Worm (Caenorhabditis elegans) whole organism, L4 larva: ENCODE measurements around the gene ZK84.4.

Experiments
- D1046.2 ChIP-seq: fragments of 200-800 bp; sonication (Bioruptor generic); IDR thresholded peaks from 2 replicates; pipeline ENCODE4 v1.3.6; 2022; ENCODE audit warnings: missing genetic modification characterization, missing compliant biosample characterization
- F10B5.3 ChIP-seq: sonication (generic microtip); optimal IDR thresholded peaks from 2 replicates; lab custom pipeline; 2016; ENCODE audit warnings: mild to moderate bottlenecking, missing genetic modification characterization, missing compliant biosample characterization
- F37D6.2 ChIP-seq: sonication (generic microtip); optimal IDR thresholded peaks from 2 replicates; lab custom pipeline; 2016; ENCODE audit warnings: mild to moderate bottlenecking, missing genetic modification characterization, missing compliant biosample characterization
- aha-1 ChIP-seq: fragments of 150-350 bp; peaks from one replicate; lab custom pipeline; 2014; ENCODE audit warnings: missing biosample characterization, missing genetic modification characterization
- ceh-82 ChIP-seq: sonication (generic microtip); optimal IDR thresholded peaks from 2 replicates; lab custom pipeline; 2017; ENCODE audit warnings: missing biosample characterization, missing genetic modification characterization
- cey-2 ChIP-seq: sonication (generic microtip); optimal IDR thresholded peaks from 3 replicates; lab custom pipeline; 2017; ENCODE audit warnings: missing genetic modification characterization, mild to moderate bottlenecking, missing compliant biosample characterization, antibody characterized with exemption, borderline replicate concordance; ENCODE audit not compliant: insufficient read depth
- daf-16 ChIP-seq, 3 experiments: sonication (generic microtip); optimal IDR thresholded peaks; 2 replicates each; lab custom pipeline; 2016 to 2017; ENCODE audit warnings: missing genetic modification characterization in 3 of 3, missing genetic modification reagents in 3 of 3, mild to moderate bottlenecking in 2 of 3, missing compliant biosample characterization in 2 of 3, missing biosample characterization in 1 of 3, moderate library complexity in 1 of 3
- daf-19 ChIP-seq: fragments of 200-800 bp; sonication (Bioruptor generic); conservative IDR thresholded peaks from 2 replicates; pipeline ENCODE4 v1.3.6; 2022; ENCODE audit warnings: missing genetic modification characterization, missing compliant biosample characterization
- dmd-6 ChIP-seq: fragments of 200-800 bp; sonication (Bioruptor generic); IDR thresholded peaks from 2 replicates; pipeline ENCODE4 v1.3.6; 2022; ENCODE audit warnings: missing genetic modification reagents, missing genetic modification characterization, missing compliant biosample characterization
- dmd-9 ChIP-seq: fragments of 200-800 bp; sonication (Bioruptor generic); IDR thresholded peaks from 2 replicates; pipeline ENCODE4 v1.3.6; 2022; ENCODE audit warnings: missing genetic modification reagents, missing genetic modification characterization, missing compliant biosample characterization
- dve-1 ChIP-seq: sonication (generic microtip); optimal IDR thresholded peaks from 2 replicates; lab custom pipeline; 2017; ENCODE audit warnings: antibody characterized with exemption, mild to moderate bottlenecking, missing genetic modification characterization, missing compliant biosample characterization; ENCODE audit not compliant: insufficient read depth
- hif-1 ChIP-seq, 2 experiments: sonication (generic microtip); optimal IDR thresholded peaks; 2 replicates each; lab custom pipeline; 2016 to 2017; ENCODE audit warnings: missing compliant biosample characterization in 2 of 2, missing genetic modification characterization in 2 of 2, missing genetic modification reagents in 2 of 2, missing genotype in 2 of 2, mild to moderate bottlenecking in 1 of 2
- hlh-11 ChIP-seq: fragments of 200-800 bp; sonication (Bioruptor generic); optimal IDR thresholded peaks from 2 replicates; lab custom pipeline; 2018; ENCODE audit warnings: mild to moderate bottlenecking, missing genetic modification characterization, missing compliant biosample characterization
- jun-1 ChIP-seq: fragments of 150-350 bp; optimal IDR thresholded peaks from 2 replicates; lab custom pipeline; 2014; ENCODE audit warnings: missing biosample characterization, missing genetic modification reagents, missing genetic modification characterization
- lin-1 ChIP-seq: fragments of 200-800 bp; sonication (Bioruptor generic); IDR thresholded peaks from 2 replicates; pipeline ENCODE4 v1.3.6; 2022; ENCODE audit warnings: missing genetic modification reagents, missing genetic modification characterization, missing compliant biosample characterization
- lin-15B ChIP-seq: fragments of 150-350 bp; sonication (generic microtip); optimal IDR thresholded peaks from 3 replicates; lab custom pipeline; 2014; ENCODE audit warnings: missing biosample characterization, missing genetic modification characterization
- mes-2 ChIP-seq: sonication (generic microtip); optimal IDR thresholded peaks from 2 replicates; lab custom pipeline; 2016; ENCODE audit warnings: missing genotype, mild to moderate bottlenecking, missing genetic modification characterization, missing compliant biosample characterization; ENCODE audit not compliant: poor library complexity, severe bottlenecking
- nhr-102 ChIP-seq: sonication (generic microtip); optimal IDR thresholded peaks from 2 replicates; lab custom pipeline; 2016; ENCODE audit warnings: mild to moderate bottlenecking, missing genetic modification characterization, moderate library complexity, missing compliant biosample characterization
- nhr-11 ChIP-seq: fragments of 150-350 bp; optimal IDR thresholded peaks from 2 replicates; lab custom pipeline; 2014; ENCODE audit warnings: missing biosample characterization, missing genetic modification characterization
- nhr-237 ChIP-seq: sonication (generic microtip); optimal IDR thresholded peaks from 2 replicates; lab custom pipeline; 2017; ENCODE audit warnings: missing biosample characterization, missing genetic modification characterization
- nhr-28 ChIP-seq: fragments of 150-350 bp; optimal IDR thresholded peaks from 2 replicates; lab custom pipeline; 2014; ENCODE audit warnings: missing biosample characterization, missing genetic modification characterization
- nhr-6 ChIP-seq: fragments of 150-350 bp; optimal IDR thresholded peaks from 2 replicates; lab custom pipeline; 2014; ENCODE audit warnings: missing biosample characterization, missing genetic modification characterization
- pha-4 ChIP-seq, 2 experiments: fragments of 150-350 bp in 1 of 2; fragments of 200-800 bp in 1 of 2; sonication (Bioruptor generic) in 1 of 2; IDR thresholded peaks in 1 of 2; optimal IDR thresholded peaks in 1 of 2; 2 replicates each; pipeline versions ENCODE4 v1.3.6 to Lab custom; 2014 to 2022; ENCODE audit warnings: missing genetic modification characterization in 2 of 2, missing genetic modification reagents in 2 of 2, missing biosample characterization in 1 of 2, missing compliant biosample characterization in 1 of 2
- php-3 ChIP-seq: fragments of 200-800 bp; sonication (Bioruptor generic); IDR thresholded peaks from 2 replicates; pipeline ENCODE4 v1.3.6; 2022; ENCODE audit warnings: missing genetic modification reagents, missing genetic modification characterization, missing compliant biosample characterization
- pqm-1 ChIP-seq: sonication (generic microtip); optimal IDR thresholded peaks from 2 replicates; lab custom pipeline; 2017; ENCODE audit warnings: missing biosample characterization, missing genetic modification characterization
- set-16 ChIP-seq: fragments of 200-800 bp; sonication (Bioruptor generic); IDR thresholded peaks from 2 replicates; pipeline ENCODE4 v1.3.6; 2022; ENCODE audit warnings: missing genetic modification reagents, missing genetic modification characterization, missing compliant biosample characterization
- spr-3 ChIP-seq: fragments of 200-800 bp; sonication (Bioruptor generic); optimal IDR thresholded peaks from 2 replicates; lab custom pipeline; 2018; ENCODE audit warnings: mild to moderate bottlenecking, missing genetic modification characterization, missing compliant biosample characterization
- tag-97 ChIP-seq: fragments of 200-800 bp; sonication (Bioruptor generic); IDR thresholded peaks from 2 replicates; pipeline ENCODE4 v1.3.6; 2022; ENCODE audit warnings: missing genetic modification characterization, missing compliant biosample characterization
- tra-1 ChIP-seq: fragments of 200-800 bp; sonication (Bioruptor generic); IDR thresholded peaks from 2 replicates; pipeline ENCODE4 v1.3.6; 2022; ENCODE audit warnings: missing genetic modification reagents, missing genetic modification characterization, missing compliant biosample characterization
- vab-7 ChIP-seq: fragments of 200-800 bp; sonication (Bioruptor generic); IDR thresholded peaks from 2 replicates; pipeline ENCODE4 v1.3.6; 2022; ENCODE audit warnings: missing genetic modification reagents, missing genetic modification characterization, missing compliant biosample characterization

Gene ZK84.4

DNA sequence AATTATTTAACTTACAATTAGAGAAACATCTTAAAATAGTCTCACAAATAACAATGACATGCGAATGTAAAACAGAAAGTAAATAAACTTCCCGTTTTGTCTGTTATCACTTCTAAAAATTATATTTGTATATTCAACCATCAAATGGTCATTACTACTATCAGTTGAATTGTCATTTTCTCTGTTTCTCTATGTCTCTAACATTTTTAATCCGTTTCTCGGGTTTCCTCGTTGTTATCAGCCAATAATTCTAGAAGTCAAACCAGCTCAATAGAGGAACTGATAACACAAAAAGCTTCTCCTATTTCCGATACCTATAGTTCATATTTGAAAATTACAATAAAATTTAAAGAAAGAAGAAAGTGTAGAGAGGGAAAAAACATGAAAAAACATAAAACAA lies 17.9 kb upstream of the ZK84.4 start (continued):
- TF ChIP-seq nhr-6 (tag; lab: Kevin White, UChicago): no peak
- peak; percentile 74 for TF ChIP-seq aha-1 (tag; lab: Kevin White, UChicago)
- TF ChIP-seq hif-1 (tag; optimal IDR thresholded peaks at IDR 0.05; lab: Kevin White, UChicago): peak in 1 of 2 experiments; percentile 10

DNA sequence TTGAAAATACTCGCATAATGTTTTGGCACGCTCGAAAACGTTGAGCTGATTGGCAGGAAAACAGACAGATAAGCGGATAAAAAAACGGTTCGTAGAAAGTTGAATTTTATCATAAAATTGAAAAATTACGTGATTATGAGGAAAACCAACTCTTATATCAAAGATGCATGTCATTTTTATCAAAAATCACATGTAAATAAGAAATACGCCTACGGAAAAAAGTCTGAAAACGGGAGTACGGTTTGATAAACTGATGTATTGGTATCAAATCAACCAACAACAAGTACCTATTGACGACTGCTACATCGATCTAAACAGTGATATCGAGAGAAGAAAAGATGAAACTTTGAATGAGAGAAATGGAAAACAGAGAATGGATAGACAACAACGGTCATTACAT lies 16.9 kb upstream of the ZK84.4 start:
- TF ChIP-seq F37D6.2 (tag; lab: Kevin White, UChicago) (no peak), nhr-102 (peak; percentile 7), nhr-28 (tag; lab: Kevin White, UChicago) (peak; percentile 32), hif-1 (tag; optimal IDR thresholded peaks at IDR 0.05; lab: Kevin White, UChicago) (peak in 1 of 2 experiments; percentile 63), F10B5.3 (no peak), hlh-11 (tag; lab: Kevin White, UChicago) (peak; percentile 64), lin-15B (tag; lab: Kevin White, UChicago) (no peak), daf-16 (GFP tag; optimal IDR thresholded peaks at IDR 0.05; lab: Kevin White, UChicago) (no peak), daf-16 (tag; optimal IDR thresholded peaks at IDR 0.05; lab: Kevin White, UChicago) (peak; percentile 99), php-3 (GFP tag; lab: Robert Waterston, UW) (0 out of 2 replicates have a peak, but pooled peaks have one; percentile 25), pqm-1 (peak; percentile 46), tra-1 (GFP tag; lab: Robert Waterston, UW) (0 out of 2 replicates have a peak, but pooled peaks have one; percentile 34), dve-1 (tag; lab: Kevin White, UChicago) (peak; percentile 59), dmd-6 (GFP tag; lab: Robert Waterston, UW) (peak; percentile 69)

DNA sequence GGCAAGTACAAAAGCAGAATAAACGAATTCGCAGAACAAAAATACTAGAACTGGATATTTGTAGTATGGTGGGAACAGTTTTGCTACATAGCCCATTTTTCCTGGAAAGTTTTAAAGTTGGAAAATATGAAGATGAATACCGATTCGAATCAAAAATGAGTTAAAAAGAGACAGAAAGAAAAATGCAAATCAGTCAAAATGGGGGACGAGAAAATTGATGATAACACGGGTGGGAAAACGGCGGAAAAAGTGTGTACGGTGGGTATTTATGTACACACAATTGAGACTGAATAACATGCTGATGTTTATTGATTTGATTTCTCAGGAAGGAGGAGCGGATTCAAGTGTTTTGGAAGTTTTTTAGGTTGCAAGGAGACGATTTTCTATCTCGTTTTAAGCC lies 16.1 kb upstream of the ZK84.4 start, which contains the start of gene R12C12.9:
R12C12.9 (minus strand) TSS at position 101 of the 400 bp plus-strand sequence.
- TF ChIP-seq hif-1 (tag; optimal IDR thresholded peaks at IDR 0.05; lab: Kevin White, UChicago) (no peak), pqm-1 (peak; percentile 43), daf-16 (GFP tag; optimal IDR thresholded peaks at IDR 0.05; lab: Kevin White, UChicago) (no peak), daf-16 (tag; optimal IDR thresholded peaks at IDR 0.05; lab: Kevin White, UChicago) (peak; percentile 83), jun-1 (no peak)

DNA sequence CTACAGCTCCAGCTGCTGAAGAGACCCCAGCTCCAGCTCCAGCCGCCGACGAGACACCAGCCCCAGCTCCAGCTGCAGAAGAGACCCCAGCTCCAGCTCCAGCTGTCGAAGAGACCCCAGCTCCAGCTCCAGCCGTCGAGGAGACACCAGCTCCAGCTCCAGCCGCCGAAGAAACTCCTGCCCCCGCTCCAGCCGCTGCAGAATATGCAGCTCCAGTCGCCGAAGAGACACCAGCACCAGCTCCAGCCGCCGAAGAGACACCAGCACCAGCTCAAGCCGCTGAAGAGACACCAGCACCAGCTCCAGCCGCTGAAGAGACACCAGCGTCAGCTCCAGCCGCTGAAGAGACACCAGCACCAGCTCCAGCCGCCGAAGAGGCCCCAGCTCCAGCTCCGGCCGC lies 13.8 kb upstream of the ZK84.4 start:
- TF ChIP-seq pha-4 (GFP tag; IDR thresholded peaks at IDR 0.05; lab: Robert Waterston, UW) (peak; percentile 86; the same call in 1 of the 2 replicates), pha-4 (tag; optimal IDR thresholded peaks at IDR 0.05; lab: Kevin White, UChicago) (no peak), set-16 (GFP tag; lab: Robert Waterston, UW) (peak; percentile 98), daf-16 (GFP tag; optimal IDR thresholded peaks at IDR 0.05; lab: Kevin White, UChicago) (no peak), daf-16 (tag; optimal IDR thresholded peaks at IDR 0.05; lab: Kevin White, UChicago) (no peak)

DNA sequence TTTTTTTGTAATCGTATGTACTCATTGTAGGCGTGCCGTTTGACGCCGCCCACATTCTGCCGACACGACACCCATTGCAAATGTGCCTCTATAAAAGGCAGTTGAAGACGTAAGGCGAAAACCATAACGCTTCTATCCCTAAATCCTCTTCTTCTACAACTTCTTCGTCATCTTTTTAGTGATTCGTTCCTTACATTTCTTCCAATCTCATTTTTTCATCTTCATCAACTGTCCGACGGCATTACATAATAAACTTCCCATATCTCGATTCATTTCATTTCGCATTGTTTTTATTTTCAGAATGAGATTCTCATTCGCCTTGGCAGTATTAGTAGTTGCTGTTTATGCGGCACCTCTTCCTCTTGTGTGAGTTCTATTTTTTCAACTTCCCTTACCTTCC lies 11.6 kb upstream of the ZK84.4 start, which contains the start of gene ZK84.1:
ZK84.1 (plus strand) TSS at position 301 of the 400 bp plus-strand sequence.
- TF ChIP-seq tag-97 (GFP tag; lab: Robert Waterston, UW) (no peak), spr-3 (GFP tag; lab: Kevin White, UChicago) (no peak), vab-7 (GFP tag; lab: Robert Waterston, UW) (no peak), pha-4 (GFP tag; IDR thresholded peaks at IDR 0.05; lab: Robert Waterston, UW) (no peak), pha-4 (tag; optimal IDR thresholded peaks at IDR 0.05; lab: Kevin White, UChicago) (no peak), dmd-9 (GFP tag; lab: Robert Waterston, UW) (no peak), nhr-237 (tag; lab: Kevin White, UChicago) (no peak), nhr-102 (no peak), nhr-28 (tag; lab: Kevin White, UChicago) (no peak), D1046.2 (GFP tag; lab: Robert Waterston, UW) (no peak), hif-1 (tag; optimal IDR thresholded peaks at IDR 0.05; lab: Kevin White, UChicago) (no peak), lin-1 (GFP tag; lab: Robert Waterston, UW) (no peak), mes-2 (no peak)

DNA sequence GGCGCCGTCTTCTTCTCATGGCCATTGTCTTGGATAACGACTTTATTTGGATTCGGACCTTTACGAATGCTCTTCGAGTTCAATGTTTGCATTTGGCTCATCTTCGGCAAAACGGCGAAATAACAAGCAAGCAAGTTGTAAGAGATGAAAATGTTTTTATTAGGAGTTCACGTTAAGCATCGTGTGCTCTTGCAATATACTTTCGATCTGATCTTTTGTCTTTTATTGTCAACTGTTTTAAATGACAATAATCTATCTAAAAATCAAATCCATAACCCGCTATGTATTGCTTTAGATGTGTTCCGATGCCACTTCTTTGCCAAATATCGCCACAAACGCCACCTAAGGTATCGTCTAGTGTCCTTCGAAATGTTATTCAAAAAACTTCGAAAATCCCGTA lies 7.6 kb upstream of the ZK84.4 start, which contains the start of gene ZK84.5:
ZK84.5 (minus strand) TSS at position 101 of the 400 bp plus-strand sequence.
- TF ChIP-seq nhr-11 (tag; lab: Kevin White, UChicago): no peak
- no peak for TF ChIP-seq cey-2 (tag; lab: Kevin White, UChicago)
- no peak for TF ChIP-seq daf-19 (GFP tag; lab: Robert Waterston, UW)
- TF ChIP-seq ceh-82 (tag; lab: Kevin White, UChicago): no peak
- TF ChIP-seq daf-16 (GFP tag; optimal IDR thresholded peaks at IDR 0.05; lab: Kevin White, UChicago): no peak
- no peak for TF ChIP-seq daf-16 (tag; optimal IDR thresholded peaks at IDR 0.05; lab: Kevin White, UChicago)
- TF ChIP-seq, all 104 proteins: peak for 0
